Fruit fly (Drosophila melanogaster): ENCODE data around the gene Xport-A.

The Xport-A gene

dm6 chr3R:19879470-19880052, 35.7 kb downstream of the Xport-A start, which contains the start of gene Ask1 (continued):
- TF ChIP-seq CG4617 (GFP tag; optimal IDR thresholded peaks at IDR 0.05; ENCODE audit: borderline replicate concordance) (peak; percentile 81), CG15073 (GFP tag; optimal IDR thresholded peaks at IDR 0.05) (peak; percentile 78), ttk (GFP tag; IDR thresholded peaks at IDR 0.05) (no peak), CG13775 (GFP tag; optimal IDR thresholded peaks at IDR 0.05) (no peak), stwl (tag; optimal IDR thresholded peaks at IDR 0.05) (peak; percentile 11)

- TF ChIP-seq CG1603 (tag; optimal IDR thresholded peaks at IDR 0.05) (peak; percentile 12), CG2875 (GFP tag; optimal IDR thresholded peaks at IDR 0.05) (no peak), CG17328 (GFP tag; IDR thresholded peaks at IDR 0.05) (no peak), maf-S (GFP tag; optimal IDR thresholded peaks at IDR 0.05) (no peak), CG10959 (GFP tag; IDR thresholded peaks at IDR 0.05) (no peak), CG11456 (GFP tag; IDR thresholded peaks at IDR 0.05) (no peak), CG13123 (GFP tag; optimal IDR thresholded peaks at IDR 0.05) (peak; percentile 11), CG12299 (tag; optimal IDR thresholded peaks at IDR 0.05) (no peak), lmd (GFP tag; IDR thresholded peaks at IDR 0.05) (no peak), NK7.1 (GFP tag; optimal IDR thresholded peaks at IDR 0.05) (no peak), BtbVII (GFP tag; optimal IDR thresholded peaks at IDR 0.05) (no peak), amos (GFP tag; IDR thresholded peaks at IDR 0.05; ENCODE audit: partially characterized antibody) (no peak), psq (GFP tag; optimal IDR thresholded peaks at IDR 0.05) (no peak), vfl (GFP tag; optimal IDR thresholded peaks at IDR 0.05) (peak; percentile 9), gcm2 (GFP tag; optimal IDR thresholded peaks at IDR 0.05) (no peak), chn (GFP tag; optimal IDR thresholded peaks at IDR 0.05) (no peak), CG18476 (GFP tag; optimal IDR thresholded peaks at IDR 0.05) (peak; percentile 1), Nf-YC (tag; optimal IDR thresholded peaks at IDR 0.05) (peak; percentile 19), CG6683 (GFP tag; optimal IDR thresholded peaks at IDR 0.05) (no peak), CG12769 (tag; optimal IDR thresholded peaks at IDR 0.05) (no peak), YL-1 (GFP tag; optimal IDR thresholded peaks at IDR 0.05) (peak; percentile 75), Mes4 (GFP tag; optimal IDR thresholded peaks at IDR 0.05) (no peak), CG15073 (GFP tag; optimal IDR thresholded peaks at IDR 0.05) (no peak), Dbx (GFP tag; IDR thresholded peaks at IDR 0.05) (no peak), CG9727 (GFP tag; optimal IDR thresholded peaks at IDR 0.05) (no peak), sqz (GFP tag; optimal IDR thresholded peaks at IDR 0.05) (peak; percentile 73), grn (GFP tag; optimal IDR thresholded peaks at IDR 0.05) (no peak), tll (GFP tag; optimal IDR thresholded peaks at IDR 0.05) (no peak), CG17612 (GFP tag; IDR thresholded peaks at IDR 0.05) (no peak), CG15601 (tag; optimal IDR thresholded peaks at IDR 0.05) (peak; percentile 44), Atf3 (GFP tag; optimal IDR thresholded peaks at IDR 0.05) (no peak), CG2120 (GFP tag; optimal IDR thresholded peaks at IDR 0.05) (peak; percentile 46), D (optimal IDR thresholded peaks at IDR 0.05) (no peak), D (GFP tag; optimal IDR thresholded peaks at IDR 0.05) (no peak), zen (tag; optimal IDR thresholded peaks at IDR 0.05) (peak; percentile 23), hbn (GFP tag; IDR thresholded peaks at IDR 0.05; ENCODE audit: partially characterized antibody) (no peak), eve (GFP tag; optimal IDR thresholded peaks at IDR 0.05) (no peak), CG12744 (GFP tag; optimal IDR thresholded peaks at IDR 0.05) (peak; percentile 1), Dip2 (GFP tag; IDR thresholded peaks at IDR 0.05) (no peak), ase (GFP tag; IDR thresholded peaks at IDR 0.05) (no peak), her (GFP tag; optimal IDR thresholded peaks at IDR 0.05) (no peak), CG32532 (GFP tag; IDR thresholded peaks at IDR 0.05) (no peak), CG10321 (GFP tag; IDR thresholded peaks at IDR 0.05) (no peak), B-H2 (GFP tag; optimal IDR thresholded peaks at IDR 0.05) (peak; percentile 16)
Observed at dm6 chr3R:19877427-19878076, 37.7 kb downstream of the Xport-A start, which contains the start of the genes CG17186 and Arc42. CG17186 (minus strand) TSS chr3R:19877514. Arc42 (plus strand) TSS chr3R:19877737.

Data from whole organism, embryonic.